Fruit fly (Drosophila melanogaster): ENCODE results near the gene Sfp26Ac.
A peak's percentile ranks its signal among the peaks of the same experiment; 100 is the strongest.

Sfp26Ac gene

dm6 chr2L:5876474-5877067 is 8.0 kb downstream of the Sfp26Ac start (continued):
- TF ChIP-seq sob (GFP tag; IDR thresholded peaks at IDR 0.05) (peak; percentile 51; the same call in 1 of the 2 replicates), Drgx (GFP tag; IDR thresholded peaks at IDR 0.05) (0 out of 2 replicates have a peak, but pooled peaks have one; percentile 17), ranshi (GFP tag; IDR thresholded peaks at IDR 0.05) (0 out of 2 replicates have a peak, but pooled peaks have one; percentile 17), Hmr (GFP tag; optimal IDR thresholded peaks at IDR 0.05) (peak; percentile 78), Dip3 (GFP tag; optimal IDR thresholded peaks at IDR 0.05) (peak; percentile 16), Fer1 (GFP tag; optimal IDR thresholded peaks at IDR 0.05) (peak; percentile 75), CG18619 (GFP tag; optimal IDR thresholded peaks at IDR 0.05) (peak; percentile 58), Pdp1 (GFP tag; optimal IDR thresholded peaks at IDR 0.05) (peak in 1 of 2 experiments; percentile 11), CG4617 (GFP tag; optimal IDR thresholded peaks at IDR 0.05; ENCODE audit: borderline replicate concordance) (no peak), sug (tag; optimal IDR thresholded peaks at IDR 0.05) (peak; percentile 34), CG11695 (GFP tag; IDR thresholded peaks at IDR 0.05) (0 out of 3 replicates have a peak, but pooled peaks have one; percentile 18), CG6683 (GFP tag; optimal IDR thresholded peaks at IDR 0.05) (peak; percentile 11), ab (GFP tag; optimal IDR thresholded peaks at IDR 0.05) (no peak), Sox102F (GFP tag; optimal IDR thresholded peaks at IDR 0.05) (peak; percentile 26), CG9817 (tag; optimal IDR thresholded peaks at IDR 0.05) (peak; percentile 57), B-H2 (GFP tag; optimal IDR thresholded peaks at IDR 0.05) (peak; percentile 79), BtbVII (GFP tag; optimal IDR thresholded peaks at IDR 0.05) (peak; percentile 73), CG15269 (tag; optimal IDR thresholded peaks at IDR 0.05) (peak; percentile 56), pfk (GFP tag; optimal IDR thresholded peaks at IDR 0.05) (peak; percentile 25), caup (GFP tag; optimal IDR thresholded peaks at IDR 0.05; ENCODE audit: severe bottlenecking) (peak; percentile 77), CG10543 (GFP tag; optimal IDR thresholded peaks at IDR 0.05) (peak; percentile 63), CG2678 (tag; optimal IDR thresholded peaks at IDR 0.05) (peak; percentile 67), CG12071 (GFP tag; optimal IDR thresholded peaks at IDR 0.05) (peak; percentile 73), HHEX (GFP tag; optimal IDR thresholded peaks at IDR 0.05) (peak; percentile 60), CG17568 (GFP tag; optimal IDR thresholded peaks at IDR 0.05) (peak; percentile 74), Sin3A (optimal IDR thresholded peaks at IDR 0.05) (no peak), ems (GFP tag; optimal IDR thresholded peaks at IDR 0.05) (no peak), CG15011 (GFP tag; optimal IDR thresholded peaks at IDR 0.05) (peak; percentile 48), CG3281 (GFP tag; optimal IDR thresholded peaks at IDR 0.05) (peak; percentile 72), CG13775 (GFP tag; optimal IDR thresholded peaks at IDR 0.05) (peak; percentile 15)

- TF ChIP-seq sens (GFP tag) (no peak), row (GFP tag; IDR thresholded peaks at IDR 0.05) (no peak), CG9932 (GFP tag; IDR thresholded peaks at IDR 0.05) (no peak), ro (GFP tag; IDR thresholded peaks at IDR 0.05) (no peak), CG4360 (GFP tag; IDR thresholded peaks at IDR 0.05) (0 out of 2 replicates have a peak, but pooled peaks have one; percentile 28), Oaz (GFP tag; IDR thresholded peaks at IDR 0.05) (no peak), CG2199 (GFP tag; IDR thresholded peaks at IDR 0.05) (peak; percentile 76; the same call in 1 of the 3 replicates), tna (GFP tag; IDR thresholded peaks at IDR 0.05; ENCODE audit: partially characterized antibody) (no peak), CG12104 (GFP tag; optimal IDR thresholded peaks at IDR 0.05) (no peak), pho (GFP tag; optimal IDR thresholded peaks at IDR 0.05) (no peak), Spps (tag; optimal IDR thresholded peaks at IDR 0.05) (no peak), fd64A (GFP tag; optimal IDR thresholded peaks at IDR 0.05) (no peak), CG43689 (GFP tag; IDR thresholded peaks at IDR 0.05) (no peak), CG16813 (GFP tag; IDR thresholded peaks at IDR 0.05; ENCODE audit: partially characterized antibody) (no peak), Opbp (GFP tag; IDR thresholded peaks at IDR 0.05; ENCODE audit: partially characterized antibody) (no peak), chm (GFP tag; IDR thresholded peaks at IDR 0.05) (peak; percentile 21; the same call in 1 of the 2 replicates), CG12219 (GFP tag; optimal IDR thresholded peaks at IDR 0.05) (no peak), stwl (tag; optimal IDR thresholded peaks at IDR 0.05) (no peak), Nf-YA (GFP tag; IDR thresholded peaks at IDR 0.05) (no peak)
Observed at dm6 chr2L:5870838-5871702, 13.5 kb downstream of the Sfp26Ac start.
